Worm (Caenorhabditis elegans): Measurements from ENCODE around the gene C48B4.7.

C48B4.7 gene

ce11 chrIII:9544820-9545219 is 14.4 kb downstream of the C48B4.7 start, which contains the start of gene ZK1098.12:
Gene ZK1098.12 (plus strand): TSS chrIII:9545120.
- TF ChIP-seq nhr-12 (tag; optimal IDR thresholded peaks at IDR 0.05) (no peak), lsy-2 (tag; optimal IDR thresholded peaks at IDR 0.05) (peak in 1 of 2 experiments; percentile 14), unc-39 (tag; optimal IDR thresholded peaks at IDR 0.05) (no peak), nhr-23 (tag; optimal IDR thresholded peaks at IDR 0.05) (no peak)

DNA sequence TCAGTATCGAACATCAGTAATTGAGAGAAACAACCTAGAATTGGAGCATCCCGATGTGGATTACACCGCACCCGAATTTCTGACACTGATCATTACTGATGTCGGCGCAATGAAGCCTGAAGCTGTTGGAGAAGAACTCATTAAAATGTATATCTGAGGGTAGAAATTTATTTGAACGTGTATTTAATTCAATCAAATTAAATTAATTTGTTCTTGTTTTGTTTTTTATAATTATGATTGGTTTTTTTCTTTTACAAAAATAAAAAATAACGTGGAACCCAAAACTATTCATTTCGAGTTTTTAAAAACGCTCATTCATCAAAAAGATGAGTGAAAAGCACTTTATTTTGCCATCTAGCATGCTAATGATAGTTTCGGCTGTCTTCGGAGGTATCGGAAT is 15.1 kb downstream of the C48B4.7 start, which contains the start of gene ZK1098.9:
Gene ZK1098.9 (plus strand): TSS at position 301 of the 400 bp plus-strand sequence.
- TF ChIP-seq mab-5 (tag; optimal IDR thresholded peaks at IDR 0.05) (no peak), nhr-129 (tag; optimal IDR thresholded peaks at IDR 0.05) (no peak), lsy-2 (tag; optimal IDR thresholded peaks at IDR 0.05) (no peak), zag-1 (tag; optimal IDR thresholded peaks at IDR 0.05) (no peak), ceh-16 (tag; optimal IDR thresholded peaks at IDR 0.05) (no peak)

- TF ChIP-seq nhr-12 (tag; optimal IDR thresholded peaks at IDR 0.05), result no peak
- peak; percentile 89 for TF ChIP-seq unc-55 (GFP tag; optimal IDR thresholded peaks at IDR 0.05)
- TF ChIP-seq alr-1 (tag; optimal IDR thresholded peaks at IDR 0.05), result no peak
- TF ChIP-seq F13H6.1 (tag; optimal IDR thresholded peaks at IDR 0.05), result no peak
- TF ChIP-seq blmp-1 (tag; optimal IDR thresholded peaks at IDR 0.05; ENCODE audit: insufficient read depth), result no peak
- no peak for TF ChIP-seq unc-62 (GFP tag; optimal IDR thresholded peaks at IDR 0.05)
- no peak for TF ChIP-seq zag-1 (tag; optimal IDR thresholded peaks at IDR 0.05)
- peak; percentile 32 to 83 for TF ChIP-seq lsy-2 (tag; optimal IDR thresholded peaks at IDR 0.05)
- TF ChIP-seq peb-1 (tag; optimal IDR thresholded peaks at IDR 0.05), result no peak
- peak; percentile 16 for TF ChIP-seq crh-2 (tag; optimal IDR thresholded peaks at IDR 0.05)
- TF ChIP-seq mbf-1 (tag; optimal IDR thresholded peaks at IDR 0.05), result no peak
- TF ChIP-seq gmeb-1 (tag; optimal IDR thresholded peaks at IDR 0.05), result peak; percentile 51
- TF ChIP-seq C34F6.9 (tag; optimal IDR thresholded peaks at IDR 0.05), result peak; percentile 83
- no peak for TF ChIP-seq nhr-6 (tag; optimal IDR thresholded peaks at IDR 0.05)
- no peak for TF ChIP-seq nhr-129 (tag; optimal IDR thresholded peaks at IDR 0.05)
- TF ChIP-seq fos-1 (tag; optimal IDR thresholded peaks at IDR 0.05), result no peak
- no peak for TF ChIP-seq ZK546.5 (tag; optimal IDR thresholded peaks at IDR 0.05)
Observed at ce11 chrIII:9542816-9543215, 16.4 kb downstream of the C48B4.7 start, which contains the start of gene eif-2Balpha. Gene eif-2Balpha (plus strand): TSS chrIII:9543119.

DNA sequence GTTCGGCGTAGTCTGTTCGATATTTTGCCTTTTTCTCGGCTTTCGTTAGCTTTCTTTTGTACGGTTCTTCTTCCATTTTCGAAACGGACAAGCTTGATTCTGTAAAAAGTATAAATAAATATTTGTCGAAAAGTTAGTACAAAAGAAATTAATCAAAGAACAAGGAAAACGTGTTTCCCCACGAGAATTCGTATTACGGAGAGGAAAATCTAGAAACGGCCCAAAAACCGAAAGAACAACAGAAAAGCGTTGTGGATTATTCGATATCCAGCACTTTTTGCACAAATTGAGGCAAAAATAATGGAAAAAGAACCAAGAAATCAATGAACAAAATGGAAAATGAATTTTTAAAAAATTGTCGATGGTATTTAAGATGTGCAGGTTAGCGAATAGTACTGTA is 17.0 kb downstream of the C48B4.7 start, which contains the start of gene mut-7:
Gene mut-7 (minus strand): TSS at position 101 of the 400 bp plus-strand sequence.
- no peak for TF ChIP-seq sma-9 (GFP tag; optimal IDR thresholded peaks at IDR 0.05)
- no peak for TF ChIP-seq sma-9 (tag; optimal IDR thresholded peaks at IDR 0.05)
- TF ChIP-seq F13H6.1 (tag; optimal IDR thresholded peaks at IDR 0.05), result no peak
- TF ChIP-seq ztf-1 (GFP tag; conservative IDR thresholded peaks at IDR 0.05), result no peak
- TF ChIP-seq dmd-4 (tag; optimal IDR thresholded peaks at IDR 0.05), result no peak
- no peak for TF ChIP-seq R02D3.7 (tag; optimal IDR thresholded peaks at IDR 0.05)
- no peak for TF ChIP-seq ama-1 (optimal IDR thresholded peaks at IDR 0.05)
- no peak for TF ChIP-seq ZK546.5 (tag; optimal IDR thresholded peaks at IDR 0.05)
- TF ChIP-seq lsy-2 (tag; optimal IDR thresholded peaks at IDR 0.05), result no peak
- TF ChIP-seq nhr-11 (tag; optimal IDR thresholded peaks at IDR 0.05), result no peak
- TF ChIP-seq mdl-1 (tag; optimal IDR thresholded peaks at IDR 0.05), result no peak
- no peak for TF ChIP-seq ceh-82 (tag; optimal IDR thresholded peaks at IDR 0.05)
- no peak for TF ChIP-seq nhr-129 (tag; optimal IDR thresholded peaks at IDR 0.05)
- TF ChIP-seq nhr-77 (tag; optimal IDR thresholded peaks at IDR 0.05), result no peak

DNA sequence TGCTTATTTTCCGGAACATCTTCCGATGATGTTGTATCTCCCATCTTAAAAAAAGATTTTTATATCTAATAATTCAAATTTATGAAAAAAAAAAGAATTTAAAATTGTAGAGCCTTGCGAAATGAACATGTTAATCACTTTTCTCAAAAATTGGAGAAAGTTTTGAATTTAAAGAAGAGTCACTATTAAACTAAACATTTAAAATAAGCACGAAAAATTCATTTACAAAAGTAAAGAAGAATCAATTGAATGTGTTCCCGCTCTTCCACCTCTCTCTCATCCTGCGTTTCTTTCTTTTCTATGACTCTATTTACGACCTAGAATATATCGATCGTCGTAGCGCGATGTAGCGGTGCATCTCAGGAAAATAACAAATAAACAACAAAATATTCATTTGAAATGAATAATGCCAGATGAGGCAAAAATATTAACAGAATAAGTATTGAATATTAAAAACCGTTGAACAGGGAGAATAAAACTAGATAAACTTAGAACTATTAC is 20.5 kb downstream of the C48B4.7 start, which contains the start of gene ZK1098.3:
Gene ZK1098.3 (minus strand): TSS at position 51 of the 501 bp plus-strand sequence.
- TF ChIP-seq lin-13 (GFP tag; optimal IDR thresholded peaks at IDR 0.05), result peak; percentile 16
- no peak for TF ChIP-seq nhr-77 (tag; optimal IDR thresholded peaks at IDR 0.05)
- TF ChIP-seq lsy-2 (tag; optimal IDR thresholded peaks at IDR 0.05), result peak in 1 of 2 experiments; percentile 60
- peak; percentile 65 for TF ChIP-seq C34F6.9 (tag; optimal IDR thresholded peaks at IDR 0.05)
- TF ChIP-seq unc-55 (GFP tag; optimal IDR thresholded peaks at IDR 0.05), result peak; percentile 51

DNA sequence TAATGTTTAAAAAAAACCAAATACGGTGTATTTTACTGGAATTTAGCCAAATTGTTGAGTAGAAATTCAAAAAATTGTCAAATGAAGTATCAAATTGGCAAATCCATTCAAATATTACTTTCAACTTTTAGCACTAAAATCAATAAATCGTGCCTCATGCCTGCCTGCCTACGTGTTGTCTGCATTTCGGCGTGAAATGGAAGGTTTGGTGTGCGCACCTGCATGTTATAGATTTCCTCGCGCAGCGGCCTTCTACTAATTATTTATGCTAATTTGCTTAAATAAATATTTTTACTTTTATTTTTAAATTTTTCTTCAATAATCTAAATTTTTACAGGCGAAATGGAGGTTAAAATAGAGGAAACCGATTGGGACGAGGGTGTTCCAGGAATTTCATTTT is 30.4 kb downstream of the C48B4.7 start, which contains the start of gene ZK1098.2:
Gene ZK1098.2 (plus strand): TSS at position 336 of the 400 bp plus-strand sequence.
- TF ChIP-seq C34F6.9 (tag; optimal IDR thresholded peaks at IDR 0.05), result peak; percentile 48
- peak in 1 of 2 experiments; percentile 56 for TF ChIP-seq lsy-2 (tag; optimal IDR thresholded peaks at IDR 0.05)
- no peak for TF ChIP-seq skn-1 (tag; optimal IDR thresholded peaks at IDR 0.05)
- TF ChIP-seq lin-13 (GFP tag; optimal IDR thresholded peaks at IDR 0.05), result no peak
- no peak for TF ChIP-seq nhr-129 (tag; optimal IDR thresholded peaks at IDR 0.05)
- TF ChIP-seq unc-55 (GFP tag; optimal IDR thresholded peaks at IDR 0.05), result peak; percentile 31
- TF ChIP-seq alr-1 (tag; optimal IDR thresholded peaks at IDR 0.05), result no peak
- no peak for TF ChIP-seq blmp-1 (tag; optimal IDR thresholded peaks at IDR 0.05; ENCODE audit: insufficient read depth)
- TF ChIP-seq ztf-1 (GFP tag; conservative IDR thresholded peaks at IDR 0.05), result no peak
- TF ChIP-seq crh-2 (tag; optimal IDR thresholded peaks at IDR 0.05), result peak; percentile 60
